Worm (Caenorhabditis elegans) whole organism, midembryonic: ENCODE measurements around the gene Y37E11AL.1.

Experiments
- T22C8.4 ChIP-seq: fragments of 200-800 bp; sonication (Bioruptor generic); IDR thresholded peaks from 2 replicates; pipeline ENCODE4 v1.3.6; 2022; ENCODE audit warnings: missing genetic modification characterization, missing compliant biosample characterization
- cog-1 ChIP-seq: sonication (generic microtip); optimal IDR thresholded peaks from 2 replicates; lab custom pipeline; 2016; ENCODE audit warnings: missing genetic modification characterization, missing compliant biosample characterization
- flt-1 ChIP-seq: fragments of 200-800 bp; sonication (Bioruptor generic); IDR thresholded peaks from 2 replicates; pipeline ENCODE4 v1.3.6; 2022; ENCODE audit warnings: missing genetic modification characterization, missing compliant biosample characterization
- klf-2 ChIP-seq: fragments of 200-800 bp; sonication (Bioruptor generic); conservative IDR thresholded peaks from 2 replicates; pipeline ENCODE4 v1.3.6; 2022; ENCODE audit warnings: missing genetic modification reagents, missing genetic modification characterization, missing compliant biosample characterization
- med-1 ChIP-seq: sonication (generic microtip); optimal IDR thresholded peaks from 2 replicates; lab custom pipeline; 2017; ENCODE audit warnings: missing genetic modification characterization, mild to moderate bottlenecking, missing compliant biosample characterization, antibody characterized with exemption, missing genetic modification reagents; ENCODE audit not compliant: insufficient read depth
- ref-1 ChIP-seq: fragments of 200-800 bp; sonication (Bioruptor generic); conservative IDR thresholded peaks from 2 replicates; pipeline ENCODE4 v1.3.6; 2022; ENCODE audit warnings: missing genetic modification reagents, missing genetic modification characterization, missing compliant biosample characterization
- tab-1 ChIP-seq: fragments of 200-800 bp; sonication (Bioruptor generic); IDR thresholded peaks from 2 replicates; pipeline ENCODE4 v1.3.6; 2022; ENCODE audit warnings: missing genetic modification characterization, missing compliant biosample characterization
- ztf-23 ChIP-seq: fragments of 200-800 bp; sonication (Bioruptor generic); IDR thresholded peaks from 2 replicates; pipeline ENCODE4 v1.3.6; 2022; ENCODE audit warnings: missing genetic modification reagents, missing genetic modification characterization, missing compliant biosample characterization
- ztf-29 ChIP-seq: fragments of 200-800 bp; sonication (Bioruptor generic); IDR thresholded peaks from 2 replicates; pipeline ENCODE4 v1.3.6; 2022; ENCODE audit warnings: missing genetic modification reagents, missing genetic modification characterization, missing compliant biosample characterization

Y37E11AL.1 gene

ce11 chrIV:3743748-3744147, 34.4 kb downstream of the Y37E11AL.1 start, which contains the start of gene siah-1:
Gene siah-1, plus strand, starts transcription at chrIV:3744048.
- TF ChIP-seq ztf-23 (GFP tag; lab: Robert Waterston, UW) (no peak), T22C8.4 (no peak), med-1 (GFP tag; lab: Kevin White, UChicago) (no peak), klf-2 (no peak), ref-1 (no peak), flt-1 (no peak), cog-1 (tag; lab: Kevin White, UChicago) (no peak)

- no peak for TF ChIP-seq cog-1 (tag; lab: Kevin White, UChicago)
- no peak for TF ChIP-seq klf-2
- TF ChIP-seq ref-1, result no peak
- TF ChIP-seq tab-1, result no peak
- no peak for TF ChIP-seq ztf-23 (GFP tag; lab: Robert Waterston, UW)
- no peak for TF ChIP-seq ztf-29
- TF ChIP-seq med-1 (GFP tag; lab: Kevin White, UChicago), result no peak
- TF ChIP-seq T22C8.4, result no peak
- TF ChIP-seq flt-1, result no peak
These were observed 36.5 kb downstream of the Y37E11AL.1 start for ce11 chrIV:3745806-3746205.

- TF ChIP-seq flt-1 (no peak), T22C8.4 (no peak), ref-1 (no peak), med-1 (GFP tag; lab: Kevin White, UChicago) (no peak), ztf-23 (GFP tag; lab: Robert Waterston, UW) (no peak), ztf-29 (no peak), tab-1 (no peak), cog-1 (tag; lab: Kevin White, UChicago) (no peak), klf-2 (no peak)
These were observed 41.7 kb downstream of the Y37E11AL.1 start, which contains the start of gene ugt-45 for ce11 chrIV:3751001-3751400. Gene ugt-45, minus strand, starts transcription at chrIV:3751101.

- no peak for TF ChIP-seq ztf-29
These were observed 43.0 kb downstream of the Y37E11AL.1 start for ce11 chrIV:3752276-3752675.

ce11 chrIV:3755355-3755754, 46.1 kb downstream of the Y37E11AL.1 start, which contains the start of gene Y37E11AR.7:
Gene Y37E11AR.7, minus strand, starts transcription at chrIV:3755455.
- TF ChIP-seq ref-1 (no peak), klf-2 (no peak), med-1 (GFP tag; lab: Kevin White, UChicago) (no peak), flt-1 (no peak), T22C8.4 (no peak), tab-1 (no peak), ztf-29 (no peak)

ce11 chrIV:3755921-3756320, 46.6 kb downstream of the Y37E11AL.1 start, which contains the start of gene best-20:
Gene best-20, plus strand, starts transcription at chrIV:3756221.
- TF ChIP-seq cog-1 (tag; lab: Kevin White, UChicago) (no peak), klf-2 (no peak), med-1 (GFP tag; lab: Kevin White, UChicago) (no peak), flt-1 (no peak), tab-1 (no peak), ztf-29 (no peak), T22C8.4 (no peak), ref-1 (no peak), ztf-23 (GFP tag; lab: Robert Waterston, UW) (no peak)

ce11 chrIV:3759823-3760222, 50.5 kb downstream of the Y37E11AL.1 start:
- no peak for TF ChIP-seq tab-1
- no peak for TF ChIP-seq flt-1
- no peak for TF ChIP-seq cog-1 (tag; lab: Kevin White, UChicago)
- no peak for TF ChIP-seq klf-2
- TF ChIP-seq ztf-29, result no peak
- TF ChIP-seq ztf-23 (GFP tag; lab: Robert Waterston, UW), result no peak
- no peak for TF ChIP-seq ref-1
- no peak for TF ChIP-seq med-1 (GFP tag; lab: Kevin White, UChicago)
- no peak for TF ChIP-seq T22C8.4

ce11 chrIV:3764012-3764549, 54.8 kb downstream of the Y37E11AL.1 start:
- no peak for TF ChIP-seq ztf-29
- no peak for TF ChIP-seq flt-1
- no peak for TF ChIP-seq klf-2
- TF ChIP-seq med-1 (GFP tag; lab: Kevin White, UChicago), result no peak
- no peak for TF ChIP-seq cog-1 (tag; lab: Kevin White, UChicago)
- no peak for TF ChIP-seq ref-1
- no peak for TF ChIP-seq tab-1
- TF ChIP-seq ztf-23 (GFP tag; lab: Robert Waterston, UW), result no peak
- TF ChIP-seq T22C8.4, result no peak
